Worm (Caenorhabditis elegans) whole organism, late embryonic: ENCODE measurements around the gene gmap-1.

ENCODE experiments used
- ama-1 ChIP-seq: fragments of 150-350 bp; optimal IDR thresholded peaks from 2 replicates; lab custom pipeline; 2014
- elt-2 ChIP-seq: sonication (generic microtip); optimal IDR thresholded peaks from 2 replicates; lab custom pipeline; 2016; ENCODE audit warnings: missing genetic modification reagents, missing genetic modification characterization, missing compliant biosample characterization
- eyg-1 ChIP-seq: sonication (generic microtip); optimal IDR thresholded peaks from 2 replicates; lab custom pipeline; 2016; ENCODE audit warnings: missing genotype, missing genetic modification characterization, missing compliant biosample characterization
- pha-4 ChIP-seq: fragments of 150-350 bp; optimal IDR thresholded peaks from 2 replicates; lab custom pipeline; 2018; ENCODE audit warnings: missing biosample characterization, missing genetic modification reagents, missing genetic modification characterization
- pros-1 ChIP-seq: fragments of 150-350 bp; optimal IDR thresholded peaks from 2 replicates; lab custom pipeline; 2014; ENCODE audit warnings: missing biosample characterization, missing genetic modification reagents, missing genetic modification characterization
- sdc-2 ChIP-seq: sonication (generic microtip); optimal IDR thresholded peaks from 2 replicates; lab custom pipeline; 2016; ENCODE audit warnings: missing genotype, missing genetic modification characterization, missing compliant biosample characterization
- sox-2 ChIP-seq: fragments of 200-800 bp; sonication (Bioruptor generic); IDR thresholded peaks from 2 replicates; pipeline ENCODE4 v1.3.6; 2022; ENCODE audit warnings: missing genetic modification reagents, missing genetic modification characterization, missing compliant biosample characterization
- ttx-3 ChIP-seq: sonication (generic microtip); optimal IDR thresholded peaks from 2 replicates; lab custom pipeline; 2016; ENCODE audit warnings: missing genetic modification reagents, missing genetic modification characterization, missing compliant biosample characterization

ce11 chrX:12946533-12946932 lies 11.8 kb upstream of the gmap-1 start, which contains the start of gene C05E7.3:
- no peak for TF ChIP-seq pha-4 (tag; lab: Kevin White, UChicago)
- no peak for TF ChIP-seq pros-1 (tag; lab: Kevin White, UChicago)
- TF ChIP-seq elt-2, result no peak
- no peak for TF ChIP-seq ttx-3
- TF ChIP-seq ama-1, result no peak
- TF ChIP-seq sdc-2 (tag; lab: Kevin White, UChicago), result no peak
- TF ChIP-seq eyg-1 (tag; lab: Kevin White, UChicago), result no peak
- no peak for TF ChIP-seq sox-2 (GFP tag; lab: Robert Waterston, UW)
